Worm (Caenorhabditis elegans): ENCODE data around the gene mig-23.
A peak's percentile ranks its signal among the peaks of the same experiment; 100 is the strongest.

Gene mig-23

DNA sequence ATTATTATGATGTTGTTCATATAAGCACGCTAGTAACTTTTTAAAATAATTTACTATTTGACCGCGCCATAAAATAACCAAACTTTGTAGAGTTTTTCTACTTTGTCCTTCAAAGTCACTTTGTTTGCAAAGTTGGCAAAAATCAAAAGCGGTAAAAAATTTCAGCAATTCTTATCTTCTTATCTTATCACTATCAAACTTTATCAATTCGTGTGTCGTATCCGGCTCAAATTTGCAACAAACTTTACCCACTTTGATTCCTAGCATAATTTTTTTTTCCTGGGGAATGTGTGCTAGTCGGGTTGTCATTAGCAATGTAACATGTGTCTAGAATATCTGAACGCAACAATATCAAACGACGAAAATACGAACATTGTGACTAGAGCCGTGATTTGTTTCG, 37.1 kb upstream of the mig-23 start:
- TF ChIP-seq pha-4 (tag; optimal IDR thresholded peaks at IDR 0.05) (no peak), elt-2 (tag; optimal IDR thresholded peaks at IDR 0.05) (peak; percentile 72)

DNA sequence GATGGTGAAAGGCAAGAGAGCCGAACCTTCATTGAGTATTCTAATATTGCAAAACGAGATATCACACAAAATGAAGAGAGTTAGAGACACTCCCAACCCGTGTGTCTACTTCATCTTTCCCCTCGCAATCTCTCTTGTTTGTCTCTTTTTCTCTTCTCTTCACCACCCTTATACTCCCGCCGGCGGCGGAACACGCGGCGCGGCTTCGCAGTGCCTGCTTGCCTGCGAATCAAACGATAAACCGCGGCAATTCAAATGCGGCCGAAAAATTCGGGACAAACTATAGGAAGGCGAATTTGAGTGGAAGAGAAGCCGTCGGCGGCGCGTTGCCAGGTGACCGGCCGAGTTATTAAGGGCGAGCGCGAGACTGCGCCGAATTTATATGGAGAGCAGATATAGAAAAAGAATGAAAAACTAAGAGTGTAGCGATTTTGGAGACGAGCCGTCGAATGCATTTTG, 35.9 kb upstream of the mig-23 start, which contains the start of gene klp-13:
klp-13 (plus strand) TSS at position 409 of the 459 bp plus-strand sequence.
- TF ChIP-seq hlh-30 (tag; optimal IDR thresholded peaks at IDR 0.05; ENCODE audit: insufficient read depth) (peak; percentile 78), pha-4 (tag; optimal IDR thresholded peaks at IDR 0.05) (no peak), ceh-18 (tag; optimal IDR thresholded peaks at IDR 0.05) (peak; percentile 90), ceh-45 (GFP tag; IDR thresholded peaks at IDR 0.05) (no peak), odd-2 (tag; optimal IDR thresholded peaks at IDR 0.05) (no peak), lim-6 (tag; optimal IDR thresholded peaks at IDR 0.05) (peak; percentile 27), ets-4 (tag; optimal IDR thresholded peaks at IDR 0.05) (peak; percentile 45), pqm-1 (tag; optimal IDR thresholded peaks at IDR 0.05) (peak; percentile 41), ceh-31 (tag; optimal IDR thresholded peaks at IDR 0.05) (peak; percentile 74), syd-9 (tag; optimal IDR thresholded peaks at IDR 0.05) (no peak), unc-42 (tag; optimal IDR thresholded peaks at IDR 0.05) (peak; percentile 65), nfya-1 (tag; optimal IDR thresholded peaks at IDR 0.05) (peak; percentile 81), hlh-15 (tag; optimal IDR thresholded peaks at IDR 0.05) (no peak), C08G9.2 (tag; optimal IDR thresholded peaks at IDR 0.05) (peak; percentile 59), mec-3 (tag; optimal IDR thresholded peaks at IDR 0.05; ENCODE audit: borderline replicate concordance) (peak; percentile 14), K09A11.1 (tag; optimal IDR thresholded peaks at IDR 0.05; ENCODE audit: insufficient read depth) (peak; percentile 61), dve-1 (tag; optimal IDR thresholded peaks at IDR 0.05) (peak; percentile 13), sox-4 (tag; optimal IDR thresholded peaks at IDR 0.05) (peak; percentile 51), ceh-14 (tag; optimal IDR thresholded peaks at IDR 0.05) (peak; percentile 64), rnt-1 (tag; optimal IDR thresholded peaks at IDR 0.05) (peak; percentile 86), ceh-19 (GFP tag; optimal IDR thresholded peaks at IDR 0.05) (peak; percentile 68), eyg-1 (tag; optimal IDR thresholded peaks at IDR 0.05) (no peak), npax-4 (tag; optimal IDR thresholded peaks at IDR 0.05) (no peak), nhr-11 (tag; optimal IDR thresholded peaks at IDR 0.05) (no peak), T23F11.4 (GFP tag; optimal IDR thresholded peaks at IDR 0.05) (peak; percentile 3), hlh-6 (tag; optimal IDR thresholded peaks at IDR 0.05) (peak; percentile 64), sdc-2 (tag; optimal IDR thresholded peaks at IDR 0.05) (peak; percentile 69), ceh-2 (tag; optimal IDR thresholded peaks at IDR 0.05) (peak; percentile 49), che-1 (tag; optimal IDR thresholded peaks at IDR 0.05) (no peak), fax-1 (tag; optimal IDR thresholded peaks at IDR 0.05) (no peak), pros-1 (tag; optimal IDR thresholded peaks at IDR 0.05) (peak; percentile 74), elt-2 (tag; optimal IDR thresholded peaks at IDR 0.05) (peak; percentile 9), ceh-34 (tag; optimal IDR thresholded peaks at IDR 0.05) (peak; percentile 79), F13H6.1 (tag; optimal IDR thresholded peaks at IDR 0.05) (peak; percentile 14), pax-1 (tag; optimal IDR thresholded peaks at IDR 0.05) (peak; percentile 77), tbx-2 (tag; optimal IDR thresholded peaks at IDR 0.05) (peak; percentile 81), ref-2 (tag; optimal IDR thresholded peaks at IDR 0.05) (peak; percentile 74), dmd-4 (tag; optimal IDR thresholded peaks at IDR 0.05; ENCODE audit: borderline replicate concordance) (peak; percentile 78), unc-55 (GFP tag; optimal IDR thresholded peaks at IDR 0.05) (peak; percentile 77), hlh-8 (tag; optimal IDR thresholded peaks at IDR 0.05) (peak; percentile 4)

DNA sequence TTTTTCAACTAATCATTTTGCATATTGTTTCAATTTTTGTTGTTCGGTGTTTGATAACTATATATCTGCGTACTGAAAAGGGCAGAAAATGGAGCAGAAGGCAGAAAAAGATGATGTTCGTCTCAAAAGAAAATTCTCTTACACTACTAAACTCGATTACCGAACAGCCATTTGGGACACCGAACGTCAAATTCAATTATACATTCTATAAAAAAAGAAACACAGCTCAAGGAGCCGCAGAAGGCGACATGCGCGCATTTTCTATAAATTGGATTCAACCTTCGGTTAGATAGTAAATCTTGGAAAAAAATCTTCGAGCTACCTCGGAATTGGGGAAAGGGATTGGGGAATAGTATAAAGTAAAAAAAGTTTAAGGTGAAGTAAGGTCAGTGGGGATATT, 34.6 kb upstream of the mig-23 start:
- TF ChIP-seq ceh-30 (tag; optimal IDR thresholded peaks at IDR 0.05) = no peak
- peak; percentile 71 for TF ChIP-seq unc-42 (tag; optimal IDR thresholded peaks at IDR 0.05)
